Worm (Caenorhabditis elegans): ENCODE results near the gene F36H12.4.
"Not testable (repeated sequence)": the region's sequence is repeated elsewhere in the genome, so short reads cannot be mapped to it uniquely, and the experiment has no call there.

Gene F36H12.4

DNA sequence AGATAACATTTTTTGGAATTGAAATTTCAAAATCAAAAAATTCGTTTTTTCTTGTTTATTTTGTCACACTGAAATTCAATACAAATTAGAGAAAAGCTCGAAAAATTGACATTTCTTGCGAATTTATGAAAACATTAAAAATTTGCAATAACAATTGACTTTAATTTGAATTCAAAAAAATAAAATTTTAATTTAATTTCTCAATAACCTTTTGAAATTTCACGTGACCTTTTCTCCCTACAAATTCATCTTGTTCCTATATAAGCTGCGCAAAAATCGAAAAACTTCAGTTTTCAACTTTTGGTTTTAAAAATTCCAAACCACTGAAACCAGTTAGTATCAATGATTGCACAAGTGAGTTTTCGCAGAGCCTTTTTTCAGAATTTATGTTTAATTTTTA lies at the start of gene F36H12.4:
Gene F36H12.4, plus strand, starts transcription at position 301 of the 400 bp plus-strand sequence.
- TF ChIP-seq pros-1 (tag; optimal IDR thresholded peaks at IDR 0.05) (no peak), pax-1 (tag; optimal IDR thresholded peaks at IDR 0.05) (no peak), unc-42 (tag; optimal IDR thresholded peaks at IDR 0.05) (no peak), ets-4 (tag; optimal IDR thresholded peaks at IDR 0.05) (no peak), pha-2 (tag; optimal IDR thresholded peaks at IDR 0.05) (no peak), lin-11 (tag; optimal IDR thresholded peaks at IDR 0.05) (no peak), eyg-1 (tag; optimal IDR thresholded peaks at IDR 0.05) (no peak), hlh-30 (tag; optimal IDR thresholded peaks at IDR 0.05; ENCODE audit: insufficient read depth) (no peak), Y22D7AL.16 (tag; optimal IDR thresholded peaks at IDR 0.05) (no peak), gmeb-2 (tag; optimal IDR thresholded peaks at IDR 0.05) (no peak), zip-5 (tag; optimal IDR thresholded peaks at IDR 0.05) (no peak), pat-9 (tag; optimal IDR thresholded peaks at IDR 0.05) (no peak), ceh-6 (GFP tag; optimal IDR thresholded peaks at IDR 0.05) (no peak), nhr-11 (tag; optimal IDR thresholded peaks at IDR 0.05) (no peak), ceh-34 (tag; optimal IDR thresholded peaks at IDR 0.05) (no peak), sox-4 (tag; optimal IDR thresholded peaks at IDR 0.05) (no peak), hlh-13 (GFP tag; optimal IDR thresholded peaks at IDR 0.05) (no peak)

DNA sequence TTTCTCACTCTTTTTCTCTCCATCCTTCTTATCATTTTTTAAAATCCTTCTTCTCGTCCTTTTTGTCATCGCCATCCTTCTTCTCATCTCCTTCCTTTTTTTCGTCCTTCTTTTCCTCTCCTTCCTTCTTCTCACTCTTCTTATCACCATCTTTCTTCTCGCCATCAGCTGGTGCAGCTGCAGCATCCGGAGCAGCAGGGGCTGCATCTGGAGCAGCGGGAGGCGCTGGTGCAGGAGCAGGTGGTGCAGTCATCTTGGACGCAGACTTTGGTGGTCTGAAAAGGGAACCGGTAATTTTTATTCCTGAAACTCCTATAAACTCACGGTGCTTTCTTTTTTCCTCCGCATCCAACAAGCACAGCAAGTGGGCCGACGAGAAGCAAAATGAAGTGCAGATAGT lies 47.2 kb upstream of the F36H12.4 start:
- TF ChIP-seq ceh-9 (tag; optimal IDR thresholded peaks at IDR 0.05) (no peak), elt-4 (tag; optimal IDR thresholded peaks at IDR 0.05) (peak; percentile 15)

DNA sequence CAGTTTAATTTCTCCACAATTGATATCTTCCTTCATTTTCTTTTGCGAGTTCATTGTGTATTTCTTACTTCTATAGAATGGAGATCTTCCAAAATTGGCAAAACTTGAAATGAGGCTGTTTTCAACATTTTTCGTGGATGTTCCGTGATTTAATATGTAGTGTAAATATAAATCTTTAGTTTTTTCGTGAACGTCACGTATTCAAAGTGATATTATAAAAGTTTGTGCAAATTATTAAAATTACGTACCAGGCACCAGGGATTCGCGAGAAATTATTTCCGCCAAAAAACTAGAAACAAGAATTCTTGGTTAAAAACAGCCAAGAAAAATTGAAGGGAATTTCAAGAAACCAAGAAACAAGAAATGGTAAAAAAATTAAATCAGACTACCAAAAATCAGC lies 44.7 kb upstream of the F36H12.4 start, which contains the start of gene Y59E9AL.8:
Gene Y59E9AL.8, minus strand, starts transcription at position 101 of the 400 bp plus-strand sequence.
- TF ChIP-seq ceh-9 (tag; optimal IDR thresholded peaks at IDR 0.05) (no peak), hlh-8 (tag; optimal IDR thresholded peaks at IDR 0.05) (no peak), fkh-6 (tag; optimal IDR thresholded peaks at IDR 0.05) (no peak), ceh-14 (tag; optimal IDR thresholded peaks at IDR 0.05) (no peak), dve-1 (tag; optimal IDR thresholded peaks at IDR 0.05) (no peak), fax-1 (tag; optimal IDR thresholded peaks at IDR 0.05) (no peak), pat-9 (tag; optimal IDR thresholded peaks at IDR 0.05) (no peak), pha-2 (tag; optimal IDR thresholded peaks at IDR 0.05) (no peak), C08G9.2 (tag; optimal IDR thresholded peaks at IDR 0.05) (no peak), ama-1 (optimal IDR thresholded peaks at IDR 0.05) (no peak), sox-4 (tag; optimal IDR thresholded peaks at IDR 0.05) (no peak), madf-2 (tag; optimal IDR thresholded peaks at IDR 0.05) (no peak), tbx-2 (tag; optimal IDR thresholded peaks at IDR 0.05) (no peak), lim-6 (tag; optimal IDR thresholded peaks at IDR 0.05) (no peak), hlh-6 (tag; optimal IDR thresholded peaks at IDR 0.05) (no peak), nhr-232 (tag; optimal IDR thresholded peaks at IDR 0.05) (no peak), gmeb-2 (tag; optimal IDR thresholded peaks at IDR 0.05) (no peak), ceh-22 (tag; optimal IDR thresholded peaks at IDR 0.05) (no peak)

DNA sequence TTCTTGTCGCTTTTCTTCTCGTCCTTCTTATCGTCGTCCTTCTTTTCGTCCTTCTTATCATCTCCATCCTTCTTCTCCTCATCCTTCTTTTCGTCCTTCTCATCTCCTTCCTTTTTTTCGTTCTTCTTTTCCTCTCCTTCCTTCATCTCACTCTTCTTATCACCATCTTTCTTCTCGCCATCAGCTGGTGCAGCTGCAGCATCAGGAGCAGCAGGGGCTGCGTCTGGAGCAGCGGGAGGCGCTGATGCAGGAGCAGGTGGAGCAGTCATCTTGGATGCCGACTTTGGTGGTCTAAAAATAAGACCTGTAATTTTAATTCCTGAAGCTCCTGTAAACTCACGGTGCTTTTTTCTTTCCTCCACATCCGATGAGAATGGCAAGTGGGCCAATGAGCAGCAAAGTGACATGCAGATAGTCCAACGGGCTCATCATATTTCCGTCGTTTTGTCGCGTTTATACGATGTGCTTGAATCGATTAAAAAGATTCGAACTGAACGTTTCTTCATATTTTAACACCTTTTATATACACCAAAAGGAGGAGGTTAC lies 43.6 kb upstream of the F36H12.4 start, which contains the start of gene cylc-1:
Gene cylc-1, minus strand, starts transcription at position 496 of the 546 bp plus-strand sequence.
- TF ChIP-seq ceh-34 (tag; optimal IDR thresholded peaks at IDR 0.05); elt-2 (tag; optimal IDR thresholded peaks at IDR 0.05); hlh-30 (tag; optimal IDR thresholded peaks at IDR 0.05; ENCODE audit: insufficient read depth): not testable (repeated sequence)

DNA sequence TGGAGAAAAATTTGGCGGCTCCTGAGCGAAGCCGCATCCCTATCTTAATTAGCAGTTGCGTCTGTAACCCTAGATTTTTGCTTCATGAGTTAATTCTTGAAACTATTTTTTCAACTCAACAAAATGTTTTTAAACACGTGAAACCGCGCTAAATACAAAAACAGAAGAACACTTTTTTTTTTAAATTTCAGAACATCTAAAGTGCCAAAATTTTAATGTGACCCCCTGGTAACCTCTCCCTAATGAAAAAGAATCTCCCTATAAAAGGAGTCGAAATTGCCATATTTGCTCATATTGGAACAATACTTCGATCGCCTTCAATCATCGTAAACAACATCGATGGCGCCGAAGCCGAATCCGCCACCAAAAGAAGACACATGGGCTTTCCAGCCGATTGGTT lies 42.4 kb upstream of the F36H12.4 start, which contains the start of gene nsph-4.1:
Gene nsph-4.1, plus strand, starts transcription at position 301 of the 400 bp plus-strand sequence.
- TF ChIP-seq lin-11, ahr-1, ztf-16 (tag; optimal IDR thresholded peaks at IDR 0.05): not testable (repeated sequence)

Data from whole organism, late embryonic.